Worm (Caenorhabditis elegans) whole organism, mixed stage, embryonic: ENCODE measurements around the gene T01D3.6.

ENCODE experiments used
- bed-3 ChIP-seq: fragments of 200-800 bp; sonication (Bioruptor generic); optimal IDR thresholded peaks from 3 replicates; lab custom pipeline; 2018; ENCODE audit warnings: mild to moderate bottlenecking, missing genetic modification characterization, moderate library complexity, missing compliant biosample characterization
- blmp-1 ChIP-seq: fragments of 150-350 bp; optimal IDR thresholded peaks from 2 replicates; lab custom pipeline; 2014; ENCODE audit warnings: missing biosample characterization, missing genetic modification characterization
- ceh-39 ChIP-seq: fragments of 150-350 bp; optimal IDR thresholded peaks from 2 replicates; lab custom pipeline; 2014; ENCODE audit warnings: missing biosample characterization, missing genetic modification characterization
- ceh-43 ChIP-seq: fragments of 200-800 bp; sonication (Bioruptor generic); optimal IDR thresholded peaks from 2 replicates; lab custom pipeline; 2018; ENCODE audit warnings: mild to moderate bottlenecking, missing genetic modification characterization, moderate library complexity, missing compliant biosample characterization
- ceh-83 ChIP-seq: fragments of 200-800 bp; sonication (Bioruptor generic); optimal IDR thresholded peaks from 2 replicates; lab custom pipeline; 2018; ENCODE audit warnings: mild to moderate bottlenecking, missing genetic modification characterization, missing compliant biosample characterization
- ces-1 ChIP-seq: fragments of 150-350 bp; optimal IDR thresholded peaks from 2 replicates; lab custom pipeline; 2014; ENCODE audit warnings: missing biosample characterization, missing genetic modification reagents, missing genetic modification characterization
- cnd-1 ChIP-seq: fragments of 200-800 bp; sonication (Bioruptor generic); optimal IDR thresholded peaks from 2 replicates; lab custom pipeline; 2018; ENCODE audit warnings: mild to moderate bottlenecking, missing genetic modification characterization, missing compliant biosample characterization
- drap-1 ChIP-seq: fragments of 200-800 bp; sonication (Bioruptor generic); optimal IDR thresholded peaks from 3 replicates; lab custom pipeline; 2018; ENCODE audit warnings: mild to moderate bottlenecking, missing genetic modification characterization, missing compliant biosample characterization
- elt-1 ChIP-seq: sonication (generic microtip); optimal IDR thresholded peaks from 2 replicates; lab custom pipeline; 2017; ENCODE audit warnings: missing genetic modification characterization, mild to moderate bottlenecking, missing compliant biosample characterization, antibody characterized with exemption, moderate library complexity, borderline replicate concordance; ENCODE audit not compliant: insufficient read depth
- elt-3 ChIP-seq: fragments of 150-350 bp; optimal IDR thresholded peaks from 2 replicates; lab custom pipeline; 2014; ENCODE audit warnings: missing biosample characterization, missing genetic modification characterization
- flh-1 ChIP-seq: fragments of 200-800 bp; sonication (Bioruptor generic); optimal IDR thresholded peaks from 2 replicates; lab custom pipeline; 2018; ENCODE audit warnings: mild to moderate bottlenecking, missing genetic modification characterization, moderate library complexity, missing compliant biosample characterization
- ham-2 ChIP-seq: fragments of 200-800 bp; sonication (Bioruptor generic); optimal IDR thresholded peaks from 2 replicates; lab custom pipeline; 2018; ENCODE audit warnings: mild to moderate bottlenecking, missing genetic modification characterization, missing compliant biosample characterization
- hlh-1 ChIP-seq: fragments of 150-350 bp; optimal IDR thresholded peaks from 2 replicates; lab custom pipeline; 2014; ENCODE audit warnings: missing biosample characterization, missing genetic modification reagents, missing genetic modification characterization
- lin-32 ChIP-seq: fragments of 200-800 bp; sonication (Bioruptor generic); optimal IDR thresholded peaks from 2 replicates; lab custom pipeline; 2018; ENCODE audit warnings: mild to moderate bottlenecking, missing genetic modification characterization, missing compliant biosample characterization
- lsy-2 ChIP-seq: fragments of 150-350 bp; optimal IDR thresholded peaks from 2 replicates; lab custom pipeline; 2014; ENCODE audit warnings: missing biosample characterization, missing genetic modification characterization
- mab-5 ChIP-seq: fragments of 150-350 bp; optimal IDR thresholded peaks from 2 replicates; lab custom pipeline; 2014; ENCODE audit warnings: missing biosample characterization, missing genetic modification characterization
- mep-1 ChIP-seq: fragments of 150-350 bp; optimal IDR thresholded peaks from 2 replicates; lab custom pipeline; 2017; ENCODE audit warnings: missing biosample characterization, missing genetic modification reagents, missing genetic modification characterization, inconsistent platforms
- mls-2 ChIP-seq: sonication (generic microtip); optimal IDR thresholded peaks from 2 replicates; lab custom pipeline; 2016; ENCODE audit warnings: mild to moderate bottlenecking, missing genetic modification characterization, moderate library complexity, missing compliant biosample characterization
- nhr-12 ChIP-seq: fragments of 150-350 bp; optimal IDR thresholded peaks from 2 replicates; lab custom pipeline; 2014; ENCODE audit warnings: missing biosample characterization, missing genetic modification characterization
- nhr-2 ChIP-seq: fragments of 150-350 bp; optimal IDR thresholded peaks from 2 replicates; lab custom pipeline; 2014; ENCODE audit warnings: missing biosample characterization, missing genetic modification characterization
- nhr-237 ChIP-seq: fragments of 150-350 bp; optimal IDR thresholded peaks from 2 replicates; lab custom pipeline; 2014; ENCODE audit warnings: missing biosample characterization, missing genetic modification characterization
- nhr-28 ChIP-seq: fragments of 150-350 bp; optimal IDR thresholded peaks from 2 replicates; lab custom pipeline; 2014; ENCODE audit warnings: missing biosample characterization, missing genetic modification characterization
- nhr-76 ChIP-seq: sonication (generic microtip); optimal IDR thresholded peaks from 2 replicates; lab custom pipeline; 2017; ENCODE audit warnings: missing biosample characterization, missing genetic modification characterization
- pha-4 ChIP-seq: fragments of 150-350 bp; optimal IDR thresholded peaks from 2 replicates; lab custom pipeline; 2018; ENCODE audit warnings: missing biosample characterization, missing genetic modification reagents, missing genetic modification characterization
- sem-2 ChIP-seq: fragments of 200-800 bp; sonication (Bioruptor generic); optimal IDR thresholded peaks from 2 replicates; lab custom pipeline; 2018; ENCODE audit warnings: mild to moderate bottlenecking, missing genetic modification characterization, missing compliant biosample characterization
- snpc-4 ChIP-seq: fragments of 150-350 bp; optimal IDR thresholded peaks from 2 replicates; lab custom pipeline; 2014; ENCODE audit warnings: missing biosample characterization, missing genetic modification characterization
- sptf-1 ChIP-seq: sonication (generic microtip); optimal IDR thresholded peaks from 2 replicates; lab custom pipeline; 2017; ENCODE audit warnings: mild to moderate bottlenecking, missing genetic modification characterization, moderate library complexity, missing compliant biosample characterization
- tbx-8 ChIP-seq: fragments of 200-800 bp; sonication (Bioruptor generic); optimal IDR thresholded peaks from 2 replicates; lab custom pipeline; 2018; ENCODE audit warnings: mild to moderate bottlenecking, missing genetic modification characterization, moderate library complexity, missing compliant biosample characterization
- unc-120 ChIP-seq: sonication (generic microtip); optimal IDR thresholded peaks from 2 replicates; lab custom pipeline; 2017; ENCODE audit warnings: missing genetic modification characterization, missing compliant biosample characterization; ENCODE audit not compliant: poor library complexity, severe bottlenecking
- unc-39 ChIP-seq: fragments of 150-350 bp; optimal IDR thresholded peaks from 2 replicates; lab custom pipeline; 2014; ENCODE audit warnings: missing biosample characterization, missing genetic modification characterization
- unc-62 ChIP-seq: fragments of 150-350 bp; optimal IDR thresholded peaks from 2 replicates; lab custom pipeline; 2014; ENCODE audit warnings: missing biosample characterization, missing genetic modification reagents, missing genetic modification characterization
- zip-8 ChIP-seq: fragments of 150-350 bp; optimal IDR thresholded peaks from 2 replicates; lab custom pipeline; 2014; ENCODE audit warnings: missing biosample characterization, missing genetic modification characterization
- ztf-11 ChIP-seq: fragments of 150-350 bp; optimal IDR thresholded peaks from 2 replicates; lab custom pipeline; 2014; ENCODE audit warnings: missing biosample characterization, missing genetic modification characterization

Gene T01D3.6

ce11 chrV:13724781-13725180, 8.2 kb downstream of the T01D3.6 start, which contains the start of gene F35E12.2:
Gene F35E12.2, minus strand, starts transcription at chrV:13724881.
- TF ChIP-seq nhr-76 (tag; lab: Kevin White, UChicago) (no peak), drap-1 (GFP tag; lab: Kevin White, UChicago) (no peak), mep-1 (no peak), mls-2 (no peak), ceh-39 (tag; lab: Kevin White, UChicago) (no peak), cnd-1 (tag; lab: Kevin White, UChicago) (no peak), pha-4 (tag; lab: Kevin White, UChicago) (no peak), lsy-2 (no peak), unc-62 (GFP tag; lab: Kevin White, UChicago) (no peak), tbx-8 (GFP tag; lab: Kevin White, UChicago) (no peak), sem-2 (GFP tag; lab: Kevin White, UChicago) (no peak), ceh-43 (GFP tag; lab: Kevin White, UChicago) (no peak), unc-120 (tag; lab: Kevin White, UChicago) (no peak), flh-1 (GFP tag; lab: Kevin White, UChicago) (no peak), nhr-28 (no peak), ceh-83 (no peak), elt-1 (tag; lab: Kevin White, UChicago) (no peak), bed-3 (GFP tag; lab: Kevin White, UChicago) (no peak), ham-2 (no peak), mab-5 (tag; lab: Kevin White, UChicago) (no peak)

DNA sequence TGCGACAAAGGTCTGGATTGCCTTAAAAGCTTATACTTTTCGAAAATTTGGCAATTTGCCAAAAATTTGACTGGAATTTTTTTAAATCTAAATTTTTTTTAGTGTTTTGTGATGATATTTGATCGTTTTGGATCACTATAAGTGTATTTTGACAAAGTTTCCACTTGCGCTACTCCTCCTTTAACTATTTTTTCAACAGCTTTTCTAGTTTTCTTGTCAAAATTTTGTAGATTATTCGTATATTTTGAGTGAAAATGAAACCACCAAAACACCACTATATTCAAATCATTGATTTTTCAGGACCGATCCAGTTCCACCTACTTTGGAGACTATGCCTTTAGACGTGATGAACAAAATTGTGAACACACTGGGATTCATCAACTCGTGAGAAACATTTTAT, 8.9 kb downstream of the T01D3.6 start, which contains the start of gene fbxa-181:
Gene fbxa-181, plus strand, starts transcription at position 301 of the 400 bp plus-strand sequence.
- TF ChIP-seq snpc-4 (tag; lab: Kevin White, UChicago) (no peak), nhr-12 (no peak), ceh-43 (GFP tag; lab: Kevin White, UChicago) (no peak), ham-2 (no peak), unc-62 (GFP tag; lab: Kevin White, UChicago) (no peak), mep-1 (no peak), ceh-39 (tag; lab: Kevin White, UChicago) (no peak), drap-1 (GFP tag; lab: Kevin White, UChicago) (no peak), bed-3 (GFP tag; lab: Kevin White, UChicago) (no peak), ces-1 (no peak), unc-120 (tag; lab: Kevin White, UChicago) (no peak), tbx-8 (GFP tag; lab: Kevin White, UChicago) (no peak), flh-1 (GFP tag; lab: Kevin White, UChicago) (no peak), cnd-1 (tag; lab: Kevin White, UChicago) (no peak), elt-3 (tag; lab: Kevin White, UChicago) (no peak), lsy-2 (no peak)

DNA sequence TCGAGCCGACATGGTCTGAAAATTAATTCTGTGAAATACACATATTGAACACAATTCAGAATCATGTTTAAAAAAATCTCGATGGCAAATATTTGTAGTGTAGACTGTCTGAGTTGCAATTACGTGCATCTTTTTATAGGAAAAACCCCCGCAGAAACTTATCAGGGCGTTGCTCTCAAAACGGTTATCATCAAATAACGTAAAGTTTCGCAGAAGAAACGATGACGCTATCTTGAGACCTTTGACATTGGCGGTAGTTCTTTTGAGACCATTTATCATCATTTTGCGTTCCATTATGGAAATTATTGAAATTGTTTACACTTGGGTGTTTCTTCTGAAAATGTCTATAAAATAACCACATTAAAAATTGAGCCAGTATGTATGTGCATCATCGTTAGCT, 14.1 kb downstream of the T01D3.6 start, which contains the start of gene dct-17:
Gene dct-17, minus strand, starts transcription at position 23 of the 400 bp plus-strand sequence.
- no peak for TF ChIP-seq sptf-1
- TF ChIP-seq mep-1 = no peak
- TF ChIP-seq blmp-1 = no peak
- no peak for TF ChIP-seq zip-8
- no peak for TF ChIP-seq ceh-43 (GFP tag; lab: Kevin White, UChicago)

- no peak for TF ChIP-seq nhr-28
- TF ChIP-seq ceh-83 = no peak
- TF ChIP-seq mab-5 (tag; lab: Kevin White, UChicago) = no peak
- no peak for TF ChIP-seq lin-32 (GFP tag; lab: Kevin White, UChicago)
- no peak for TF ChIP-seq tbx-8 (GFP tag; lab: Kevin White, UChicago)
- no peak for TF ChIP-seq unc-120 (tag; lab: Kevin White, UChicago)
- TF ChIP-seq ztf-11 (tag; lab: Kevin White, UChicago) = no peak
- no peak for TF ChIP-seq mls-2
- TF ChIP-seq cnd-1 (tag; lab: Kevin White, UChicago) = no peak
- TF ChIP-seq nhr-237 (tag; lab: Kevin White, UChicago) = no peak
- no peak for TF ChIP-seq drap-1 (GFP tag; lab: Kevin White, UChicago)
- no peak for TF ChIP-seq nhr-12
- TF ChIP-seq ceh-39 (tag; lab: Kevin White, UChicago) = no peak
Observed at ce11 chrV:13736147-13736546, 19.5 kb downstream of the T01D3.6 start, which contains the start of gene F35E12.6. Gene F35E12.6, minus strand, starts transcription at chrV:13736247.

DNA sequence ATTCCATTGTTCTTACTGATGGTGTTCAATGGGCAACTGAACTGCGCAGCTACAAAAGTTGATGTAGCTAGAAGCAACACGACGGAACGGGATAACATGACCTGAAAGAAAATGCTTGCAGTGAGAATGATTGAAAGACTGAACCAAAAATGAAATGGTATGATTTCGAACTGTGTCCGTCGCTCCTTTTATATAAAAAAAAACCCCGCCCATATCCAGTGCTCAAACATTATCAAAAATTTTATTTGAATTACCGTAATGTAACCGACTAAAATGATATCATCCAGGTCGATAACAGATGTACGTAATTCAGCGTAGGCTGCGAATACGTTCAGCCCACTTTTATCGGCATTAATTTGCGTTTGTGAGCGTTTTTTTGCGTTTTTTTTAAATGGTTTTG, 21.8 kb downstream of the T01D3.6 start, which contains the start of gene irg-5:
Gene irg-5, minus strand, starts transcription at position 101 of the 400 bp plus-strand sequence.
- TF ChIP-seq unc-62 (GFP tag; lab: Kevin White, UChicago) (no peak), lin-32 (GFP tag; lab: Kevin White, UChicago) (no peak), flh-1 (GFP tag; lab: Kevin White, UChicago) (no peak), nhr-28 (no peak), nhr-2 (no peak), cnd-1 (tag; lab: Kevin White, UChicago) (no peak), bed-3 (GFP tag; lab: Kevin White, UChicago) (no peak), nhr-12 (no peak), unc-39 (tag; lab: Kevin White, UChicago) (no peak), pha-4 (tag; lab: Kevin White, UChicago) (no peak), ham-2 (no peak), hlh-1 (tag; lab: Kevin White, UChicago) (no peak)
- TF ChIP-seq, all 35 proteins: peak for 0
